Fruit fly (Drosophila melanogaster): ENCODE results near the gene HBS1.

DNA sequence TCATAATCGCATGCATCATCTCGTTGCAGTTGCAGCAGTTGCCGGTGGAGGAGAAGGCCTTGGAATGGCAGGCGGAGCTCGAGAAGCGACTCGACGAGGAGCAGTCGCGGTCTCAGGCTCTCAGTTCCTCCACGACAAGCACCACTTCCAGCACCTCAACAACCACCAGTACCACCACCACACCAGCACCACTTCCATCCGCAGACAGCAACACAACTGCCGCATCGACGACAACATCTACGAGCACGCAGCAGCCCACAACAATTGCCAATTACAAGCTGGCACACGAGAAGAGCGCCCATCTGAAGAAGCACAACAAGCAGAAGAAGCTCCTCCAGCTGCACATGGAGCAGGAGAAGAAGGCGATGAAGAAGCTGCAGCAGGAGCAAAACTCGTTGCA is 42.7 kb downstream of the HBS1 start:
- TF ChIP-seq Sp1 (GFP tag; optimal IDR thresholded peaks at IDR 0.05) = no peak
- no peak for TF ChIP-seq psq (GFP tag; optimal IDR thresholded peaks at IDR 0.05)
- TF ChIP-seq Myc (optimal IDR thresholded peaks at IDR 0.05) = no peak
- TF ChIP-seq h (GFP tag; optimal IDR thresholded peaks at IDR 0.05) = no peak
- TF ChIP-seq HLH106 (tag; optimal IDR thresholded peaks at IDR 0.05) = no peak
- no peak for TF ChIP-seq CrebA (GFP tag; optimal IDR thresholded peaks at IDR 0.05; ENCODE audit: borderline replicate concordance)
- no peak for TF ChIP-seq OdsH (GFP tag; optimal IDR thresholded peaks at IDR 0.05)
- no peak for TF ChIP-seq jim (GFP tag; optimal IDR thresholded peaks at IDR 0.05)
- TF ChIP-seq usp (GFP tag; optimal IDR thresholded peaks at IDR 0.05) = no peak
- TF ChIP-seq sv (GFP tag; optimal IDR thresholded peaks at IDR 0.05) = no peak

All from whole organism, wandering third instar larva.